Fruit fly (Drosophila melanogaster) whole organism, prepupa: ENCODE measurements around the gene CG14855.

ENCODE experiments used
- CG10631 ChIP-seq: fragments of 200-800 bp; sonication (Bioruptor generic); optimal IDR thresholded peaks from 2 replicates; lab custom pipeline; 2016; ENCODE audit warnings: missing biosample characterization, missing genetic modification characterization
- CG10669 ChIP-seq: fragments of 200-800 bp; sonication (Bioruptor generic); optimal IDR thresholded peaks from 3 replicates; lab custom pipeline; 2018; ENCODE audit warnings: missing biosample characterization, mild to moderate bottlenecking, missing genetic modification characterization, moderate library complexity
- CG11294 ChIP-seq: fragments of 200-800 bp; sonication (Bioruptor generic); IDR thresholded peaks from 2 replicates; pipeline ENCODE4 v1.3.6; 2022; ENCODE audit warnings: missing biosample characterization, missing genetic modification characterization
- CG15336 ChIP-seq: fragments of 200-800 bp; sonication (Bioruptor generic); IDR thresholded peaks from 2 replicates; pipeline ENCODE4 v1.3.6; 2022; ENCODE audit warnings: missing biosample characterization, missing genetic modification characterization
- CG1621 ChIP-seq: fragments of 200-800 bp; sonication (Bioruptor generic); optimal IDR thresholded peaks from 3 replicates; lab custom pipeline; 2018; ENCODE audit warnings: missing biosample characterization, mild to moderate bottlenecking, missing genetic modification characterization
- CG16779 ChIP-seq: fragments of 200-800 bp; sonication (Bioruptor generic); optimal IDR thresholded peaks from 3 replicates; lab custom pipeline; 2017; ENCODE audit warnings: missing biosample characterization, mild to moderate bottlenecking, missing genetic modification characterization
- CG3032 ChIP-seq: fragments of 200-800 bp; optimal IDR thresholded peaks from 2 replicates; lab custom pipeline; 2019; ENCODE audit warnings: missing biosample characterization, mild to moderate bottlenecking, missing genetic modification characterization, moderate library complexity
- CG32006 ChIP-seq: fragments of 200-800 bp; sonication (Bioruptor generic); optimal IDR thresholded peaks from 3 replicates; lab custom pipeline; 2017; ENCODE audit warnings: missing biosample characterization, mild to moderate bottlenecking, missing genetic modification characterization
- CG34406 ChIP-seq: fragments of 200-800 bp; sonication (Bioruptor generic); optimal IDR thresholded peaks from 3 replicates; lab custom pipeline; 2016; ENCODE audit warnings: missing biosample characterization, missing genetic modification characterization
- CG4318 ChIP-seq: fragments of 200-800 bp; sonication (Bioruptor generic); optimal IDR thresholded peaks from 3 replicates; lab custom pipeline; 2017; ENCODE audit warnings: missing biosample characterization, mild to moderate bottlenecking, missing genetic modification characterization
- CG6163 ChIP-seq: fragments of 200-800 bp; sonication (Bioruptor generic); IDR thresholded peaks from 3 replicates; pipeline ENCODE4 v1.3.6; 2022; ENCODE audit warnings: missing biosample characterization, missing genetic modification characterization
- CG6276 ChIP-seq: fragments of 200-800 bp; sonication (Bioruptor generic); optimal IDR thresholded peaks from 2 replicates; lab custom pipeline; 2017; ENCODE audit warnings: missing biosample characterization, mild to moderate bottlenecking, missing genetic modification characterization
- CG6792 ChIP-seq: fragments of 200-800 bp; sonication (Bioruptor generic); optimal IDR thresholded peaks from 3 replicates; lab custom pipeline; 2016; ENCODE audit warnings: missing biosample characterization, missing genetic modification characterization
- CG6808 ChIP-seq: fragments of 200-800 bp; sonication (Bioruptor generic); optimal IDR thresholded peaks from 3 replicates; lab custom pipeline; 2017; ENCODE audit warnings: missing biosample characterization, missing genetic modification characterization, mild to moderate bottlenecking, moderate library complexity, missing genetic modification reagents
- CG6854 ChIP-seq: fragments of 200-800 bp; sonication (Bioruptor generic); optimal IDR thresholded peaks from 2 replicates; lab custom pipeline; 2017; ENCODE audit warnings: missing biosample characterization, mild to moderate bottlenecking, missing genetic modification characterization
- CG8119 ChIP-seq: fragments of 200-800 bp; sonication (Bioruptor generic); IDR thresholded peaks from 3 replicates; pipeline ENCODE4 v1.3.6; 2022; ENCODE audit warnings: missing biosample characterization, missing genetic modification characterization
- CG8319 ChIP-seq: fragments of 200-800 bp; sonication (Bioruptor generic); optimal IDR thresholded peaks from 3 replicates; lab custom pipeline; 2016; ENCODE audit warnings: missing biosample characterization, missing genetic modification characterization
- CG8632 ChIP-seq: fragments of 200-800 bp; sonication (Bioruptor generic); optimal IDR thresholded peaks from 3 replicates; lab custom pipeline; 2016; ENCODE audit warnings: missing biosample characterization, missing genetic modification characterization
- CG9139 ChIP-seq: fragments of 200-800 bp; sonication (Bioruptor generic); optimal IDR thresholded peaks from 3 replicates; lab custom pipeline; 2017; ENCODE audit warnings: missing biosample characterization, mild to moderate bottlenecking, missing genetic modification characterization
- Eip75B ChIP-seq: fragments of 200-800 bp; sonication (Bioruptor generic); optimal IDR thresholded peaks from 3 replicates; lab custom pipeline; 2016; ENCODE audit warnings: missing biosample characterization, missing genetic modification characterization
- Eip78C ChIP-seq: fragments of 200-800 bp; sonication (Bioruptor generic); peaks from one replicate; lab custom pipeline; 2016; ENCODE audit warnings: missing biosample characterization, missing genetic modification characterization
- Eip93F ChIP-seq: fragments of 200-800 bp; sonication (Bioruptor generic); optimal IDR thresholded peaks from 2 replicates; lab custom pipeline; 2016; ENCODE audit warnings: missing biosample characterization, mild to moderate bottlenecking, missing genetic modification characterization
- Ets21C ChIP-seq: fragments of 200-800 bp; sonication (Bioruptor generic); optimal IDR thresholded peaks from 3 replicates; lab custom pipeline; 2016; ENCODE audit warnings: missing biosample characterization, missing genetic modification characterization
- Ets96B ChIP-seq: fragments of 200-800 bp; optimal IDR thresholded peaks from 2 replicates; lab custom pipeline; 2019; ENCODE audit warnings: missing biosample characterization, mild to moderate bottlenecking, missing genetic modification characterization, moderate library complexity
- Gug ChIP-seq: fragments of 200-800 bp; sonication (Bioruptor generic); IDR thresholded peaks from 2 replicates; pipeline ENCODE4 v1.3.6; 2022; ENCODE audit warnings: missing biosample characterization, missing genetic modification characterization
- Hr38 ChIP-seq: sonication (Bioruptor generic); optimal IDR thresholded peaks from 2 replicates; lab custom pipeline; 2016; ENCODE audit warnings: missing biosample characterization, missing genetic modification characterization
- Hr39 ChIP-seq: fragments of 200-800 bp; sonication (Bioruptor generic); optimal IDR thresholded peaks from 2 replicates; lab custom pipeline; 2016; ENCODE audit warnings: missing biosample characterization, missing genetic modification characterization
- Hr4 ChIP-seq: fragments of 200-800 bp; sonication (Bioruptor generic); optimal IDR thresholded peaks from 3 replicates; lab custom pipeline; 2016; ENCODE audit warnings: missing biosample characterization, missing genetic modification characterization
- Lpt ChIP-seq: fragments of 200-800 bp; sonication (Bioruptor generic); optimal IDR thresholded peaks from 3 replicates; lab custom pipeline; 2016; ENCODE audit warnings: missing biosample characterization, missing genetic modification characterization
- Met ChIP-seq: fragments of 200-800 bp; sonication (Bioruptor generic); optimal IDR thresholded peaks from 3 replicates; lab custom pipeline; 2016; ENCODE audit warnings: missing biosample characterization, missing genetic modification characterization
- OdsH ChIP-seq: fragments of 200-800 bp; sonication (Bioruptor generic); optimal IDR thresholded peaks from 3 replicates; lab custom pipeline; 2016; ENCODE audit warnings: missing biosample characterization, missing genetic modification characterization
- Smox ChIP-seq: fragments of 200-800 bp; sonication (Bioruptor generic); optimal IDR thresholded peaks from 3 replicates; lab custom pipeline; 2016; ENCODE audit warnings: missing biosample characterization, missing genetic modification characterization
- Sox102F ChIP-seq: fragments of 200-800 bp; sonication (Bioruptor generic); optimal IDR thresholded peaks from 2 replicates; lab custom pipeline; 2016; ENCODE audit warnings: missing biosample characterization, mild to moderate bottlenecking, missing genetic modification characterization
- Sox14 ChIP-seq: fragments of 200-800 bp; sonication (Bioruptor generic); optimal IDR thresholded peaks from 3 replicates; lab custom pipeline; 2016; ENCODE audit warnings: missing biosample characterization, missing genetic modification characterization
- Sox15 ChIP-seq: fragments of 200-800 bp; sonication (Bioruptor generic); optimal IDR thresholded peaks from 3 replicates; lab custom pipeline; 2016; ENCODE audit warnings: missing biosample characterization, missing genetic modification characterization
- achi ChIP-seq: fragments of 200-800 bp; sonication (Bioruptor generic); optimal IDR thresholded peaks from 3 replicates; lab custom pipeline; 2016; ENCODE audit warnings: missing biosample characterization, missing genetic modification characterization
- cyc ChIP-seq: fragments of 200-800 bp; sonication (Bioruptor generic); optimal IDR thresholded peaks from 3 replicates; lab custom pipeline; 2016; ENCODE audit warnings: missing biosample characterization, missing genetic modification characterization
- dsx ChIP-seq: fragments of 200-800 bp; optimal IDR thresholded peaks from 3 replicates; lab custom pipeline; 2019; ENCODE audit warnings: missing biosample characterization, mild to moderate bottlenecking, missing genetic modification characterization, moderate library complexity; ENCODE audit not compliant: poor library complexity, severe bottlenecking
- eg ChIP-seq: fragments of 200-800 bp; sonication (Bioruptor generic); IDR thresholded peaks from 3 replicates; pipeline ENCODE4 v1.3.6; 2022; ENCODE audit warnings: missing biosample characterization, missing genetic modification characterization
- esn ChIP-seq: fragments of 200-800 bp; sonication (Bioruptor generic); optimal IDR thresholded peaks from 2 replicates; lab custom pipeline; 2016; ENCODE audit warnings: missing biosample characterization, mild to moderate bottlenecking, missing genetic modification characterization, moderate library complexity
- fd59A ChIP-seq: fragments of 200-800 bp; sonication (Bioruptor generic); optimal IDR thresholded peaks from 2 replicates; lab custom pipeline; 2017; ENCODE audit warnings: missing biosample characterization, mild to moderate bottlenecking, missing genetic modification characterization, missing genetic modification reagents
- fd85E ChIP-seq: fragments of 200-800 bp; sonication (Bioruptor generic); optimal IDR thresholded peaks from 3 replicates; lab custom pipeline; 2016; ENCODE audit warnings: missing biosample characterization, missing genetic modification characterization
- fkh ChIP-seq: fragments of 200-800 bp; sonication (Bioruptor generic); optimal IDR thresholded peaks from 3 replicates; lab custom pipeline; 2017; ENCODE audit warnings: missing biosample characterization, mild to moderate bottlenecking, missing genetic modification characterization, moderate library complexity
- net ChIP-seq: fragments of 200-800 bp; sonication (Bioruptor generic); optimal IDR thresholded peaks from 3 replicates; lab custom pipeline; 2016; ENCODE audit warnings: missing biosample characterization, missing genetic modification characterization
- pdm3 ChIP-seq: fragments of 200-800 bp; sonication (Bioruptor generic); optimal IDR thresholded peaks from 3 replicates; lab custom pipeline; 2016; ENCODE audit warnings: missing biosample characterization, missing genetic modification characterization
- salr ChIP-seq, 2 experiments: fragments of 200-800 bp; sonication (Bioruptor generic); optimal IDR thresholded peaks; 3 replicates each; lab custom pipeline; 2016 to 2018; ENCODE audit warnings: missing biosample characterization in 2 of 2, missing genetic modification characterization in 2 of 2, mild to moderate bottlenecking in 1 of 2
- spab ChIP-seq: fragments of 200-800 bp; sonication (Bioruptor generic); optimal IDR thresholded peaks from 2 replicates; lab custom pipeline; 2017; ENCODE audit warnings: missing biosample characterization, mild to moderate bottlenecking, missing genetic modification characterization, missing genetic modification reagents
- ss ChIP-seq, 2 experiments: fragments of 200-800 bp; sonication (Bioruptor generic); optimal IDR thresholded peaks; 2 replicates in 1 of 2; 3 replicates in 1 of 2; lab custom pipeline; 2017 to 2018; ENCODE audit warnings: mild to moderate bottlenecking in 2 of 2, missing biosample characterization in 2 of 2, missing genetic modification characterization in 2 of 2, moderate library complexity in 1 of 2
- svp ChIP-seq: fragments of 200-800 bp; sonication (Bioruptor generic); peaks from one replicate; lab custom pipeline; 2016; ENCODE audit warnings: missing biosample characterization, missing genetic modification characterization
- topi ChIP-seq: fragments of 200-800 bp; sonication (Bioruptor generic); optimal IDR thresholded peaks from 3 replicates; lab custom pipeline; 2016; ENCODE audit warnings: missing biosample characterization, missing genetic modification characterization
- vri ChIP-seq: fragments of 200-800 bp; sonication (Bioruptor generic); optimal IDR thresholded peaks from 3 replicates; lab custom pipeline; 2016; ENCODE audit warnings: missing biosample characterization, mild to moderate bottlenecking, missing genetic modification characterization

Gene CG14855

DNA sequence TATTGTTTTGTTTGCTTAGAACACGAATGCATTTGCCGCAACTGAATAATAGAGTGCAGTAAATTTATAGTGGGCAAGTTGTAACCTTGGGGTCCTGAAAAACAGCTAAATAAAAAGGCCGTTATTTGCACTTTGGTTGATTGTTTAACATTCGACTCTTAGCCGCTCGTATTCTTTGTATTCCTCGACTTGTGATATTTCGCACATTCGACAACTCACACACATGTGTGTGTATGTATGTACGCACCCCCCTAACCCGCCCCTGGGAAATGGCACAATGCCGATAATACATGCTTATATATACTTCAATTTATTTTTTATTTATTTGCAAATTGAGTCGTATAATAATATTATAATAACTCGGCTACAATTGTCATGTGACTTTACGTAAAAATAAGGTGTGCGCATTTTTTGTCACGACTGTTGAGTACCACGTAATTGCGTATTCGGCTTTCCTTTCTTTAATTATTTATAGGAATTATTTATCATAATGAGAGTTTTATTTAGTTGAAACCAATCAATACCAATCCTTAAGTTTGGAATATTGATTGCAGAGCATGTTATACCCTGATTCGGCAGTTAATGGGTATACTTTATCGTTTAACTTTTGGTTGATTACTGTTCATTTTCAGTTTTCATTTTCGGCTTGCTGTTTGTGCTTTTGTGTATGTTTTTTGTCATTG, 41.2 kb upstream of the CG14855 start:
- TF ChIP-seq CG6808 (GFP tag; lab: Kevin White, UChicago) (no peak), CG32006 (GFP tag; lab: Kevin White, UChicago) (peak; percentile 14), CG9139 (GFP tag; lab: Kevin White, UChicago) (no peak), ss (GFP tag; optimal IDR thresholded peaks at IDR 0.05; lab: Kevin White, UChicago) (no peak), esn (GFP tag; lab: Kevin White, UChicago) (peak; percentile 83), topi (peak; percentile 82), CG34406 (GFP tag; lab: Kevin White, UChicago) (peak; percentile 66), CG11294 (GFP tag; lab: Robert Waterston, UW) (no peak), net (GFP tag; lab: Kevin White, UChicago) (peak; percentile 44), Eip78C (peak; percentile 65), svp (GFP tag; lab: Kevin White, UChicago) (peak; percentile 91), Lpt (no peak), fkh (peak; percentile 54), CG3032 (tag; lab: Kevin White, UChicago) (no peak), Sox14 (GFP tag; lab: Kevin White, UChicago) (peak; percentile 58), CG15336 (peak; percentile 53; the same call in 1 of the 2 replicates), CG8319 (peak; percentile 52), Gug (GFP tag; lab: Robert Waterston, UW) (peak; percentile 22; the same call in 1 of the 2 replicates), cyc (GFP tag; lab: Kevin White, UChicago) (peak; percentile 79), Ets96B (tag; lab: Kevin White, UChicago) (no peak), Hr39 (GFP tag; lab: Kevin White, UChicago) (peak; percentile 71), pdm3 (GFP tag; lab: Kevin White, UChicago) (peak; percentile 43), Ets21C (GFP tag; lab: Kevin White, UChicago) (peak; percentile 53), CG6792 (GFP tag; lab: Kevin White, UChicago) (peak; percentile 51), Met (peak; percentile 78), CG10669 (GFP tag; lab: Kevin White, UChicago) (no peak), Smox (GFP tag; lab: Kevin White, UChicago) (peak; percentile 76), dsx (GFP tag; lab: Kevin White, UChicago) (no peak), CG1621 (tag; lab: Kevin White, UChicago) (no peak), fd85E (GFP tag; lab: Kevin White, UChicago) (peak; percentile 46), OdsH (peak; percentile 63), Eip75B (peak; percentile 56), CG10631 (GFP tag; lab: Kevin White, UChicago) (peak; percentile 48), Hr38 (GFP tag; lab: Kevin White, UChicago) (no peak), CG6276 (GFP tag; lab: Kevin White, UChicago) (no peak), Sox15 (GFP tag; lab: Kevin White, UChicago) (peak; percentile 32), Sox102F (GFP tag; lab: Kevin White, UChicago) (peak; percentile 65), CG8119 (0 out of 3 replicates have a peak, but pooled peaks have one; percentile 39), Hr4 (GFP tag; lab: Kevin White, UChicago) (peak; percentile 49), fd59A (no peak), spab (GFP tag; lab: Kevin White, UChicago) (no peak), achi (GFP tag; lab: Kevin White, UChicago) (peak; percentile 34), CG16779 (tag; lab: Kevin White, UChicago) (no peak), vri (GFP tag; lab: Kevin White, UChicago) (peak; percentile 69), CG6854 (GFP tag; lab: Kevin White, UChicago) (peak; percentile 11), eg (GFP tag; lab: Robert Waterston, UW) (peak; percentile 78; the same call in 2 of the 3 replicates), salr (GFP tag; optimal IDR thresholded peaks at IDR 0.05; lab: Kevin White, UChicago) (no peak), CG8632 (GFP tag; lab: Kevin White, UChicago) (peak; percentile 41), CG4318 (GFP tag; lab: Kevin White, UChicago) (no peak), CG6163 (peak; percentile 70), Eip93F (GFP tag; lab: Kevin White, UChicago) (peak; percentile 54)
